Fruit fly (Drosophila melanogaster): Measurements from ENCODE around the gene CG13708.

Gene CG13708

DNA sequence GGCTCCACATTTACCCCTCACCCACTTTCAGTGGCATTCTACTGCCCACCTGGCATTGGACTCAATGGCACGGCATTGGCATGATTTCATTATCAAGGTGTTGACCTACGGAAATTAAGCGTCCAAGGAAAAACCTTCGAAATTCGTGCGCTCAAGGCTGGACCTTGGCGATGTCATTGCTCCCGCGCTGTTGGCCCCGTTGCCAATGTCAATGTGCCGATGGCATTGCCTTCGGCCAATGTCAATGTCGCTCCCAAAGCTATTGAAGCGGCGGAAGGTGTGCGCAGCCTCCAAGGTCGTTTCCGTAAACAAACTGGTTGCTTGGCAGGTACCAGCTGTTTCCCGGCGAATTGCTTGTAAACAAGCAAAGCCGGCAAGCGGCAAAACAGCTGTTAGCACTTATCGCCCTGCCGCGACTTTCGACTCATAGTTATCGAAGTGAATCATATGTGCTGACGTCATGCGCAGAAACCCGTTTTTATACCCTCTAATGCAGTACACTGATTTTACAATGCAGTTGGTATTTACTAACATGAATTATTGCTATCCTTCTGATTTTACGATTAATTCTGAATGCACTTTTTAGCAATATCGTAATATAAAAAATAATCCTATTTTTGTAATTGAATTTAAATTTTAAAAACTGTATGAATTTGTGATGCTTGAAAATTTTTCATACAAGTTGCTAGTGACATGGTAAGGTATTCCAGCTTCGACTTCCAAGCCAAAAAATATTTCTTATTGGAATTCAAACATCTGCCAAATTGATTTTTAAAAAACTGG lies 8.8 kb downstream of the CG13708 start (continued):
- peak; percentile 94 for TF ChIP-seq CG10462 (GFP tag; optimal IDR thresholded peaks at IDR 0.05)
- TF ChIP-seq MBD-R2 (GFP tag; IDR thresholded peaks at IDR 0.05), result peak; percentile 92
- TF ChIP-seq Ets97D (GFP tag; optimal IDR thresholded peaks at IDR 0.05), result peak; percentile 66
- TF ChIP-seq Dip3 (GFP tag; optimal IDR thresholded peaks at IDR 0.05), result peak; percentile 92
- TF ChIP-seq bigmax (GFP tag; optimal IDR thresholded peaks at IDR 0.05), result peak; percentile 49
- peak; percentile 78 for TF ChIP-seq CG10565 (GFP tag; optimal IDR thresholded peaks at IDR 0.05)
- peak; percentile 94 for TF ChIP-seq CG17359 (tag; optimal IDR thresholded peaks at IDR 0.05)
- peak; percentile 92 for TF ChIP-seq wdn (GFP tag; IDR thresholded peaks at IDR 0.05)
- TF ChIP-seq CG7556 (GFP tag; optimal IDR thresholded peaks at IDR 0.05), result peak; percentile 95
- TF ChIP-seq CG4707 (GFP tag; optimal IDR thresholded peaks at IDR 0.05), result peak; percentile 75
- TF ChIP-seq gsb-n (tag; optimal IDR thresholded peaks at IDR 0.05), result no peak
- TF ChIP-seq tgo (GFP tag; IDR thresholded peaks at IDR 0.05), result peak; percentile 96
- peak; percentile 96 for TF ChIP-seq CG1602 (GFP tag; optimal IDR thresholded peaks at IDR 0.05)
- TF ChIP-seq CG9932 (GFP tag; IDR thresholded peaks at IDR 0.05), result peak; percentile 97
- peak; percentile 96 for TF ChIP-seq CG11695 (GFP tag; IDR thresholded peaks at IDR 0.05)
- TF ChIP-seq pho (GFP tag; optimal IDR thresholded peaks at IDR 0.05), result peak; percentile 94
- peak; percentile 97 for TF ChIP-seq Awh (GFP tag; IDR thresholded peaks at IDR 0.05)
- peak; percentile 78 for TF ChIP-seq sna (GFP tag; IDR thresholded peaks at IDR 0.05; ENCODE audit: partially characterized antibody)
- TF ChIP-seq slp2 (GFP tag; optimal IDR thresholded peaks at IDR 0.05), result peak; percentile 57
- TF ChIP-seq CG14014 (GFP tag; IDR thresholded peaks at IDR 0.05), result peak; percentile 97
- TF ChIP-seq lola (GFP tag; optimal IDR thresholded peaks at IDR 0.05), result no peak
- TF ChIP-seq Dip2 (GFP tag; IDR thresholded peaks at IDR 0.05), result peak; percentile 59
- TF ChIP-seq croc (GFP tag; conservative IDR thresholded peaks at IDR 0.05), result peak; percentile 92
- TF ChIP-seq nom (GFP tag; optimal IDR thresholded peaks at IDR 0.05), result no peak
- TF ChIP-seq CG4730 (GFP tag; IDR thresholded peaks at IDR 0.05), result peak; percentile 96
- TF ChIP-seq emc (GFP tag; optimal IDR thresholded peaks at IDR 0.05), result peak; percentile 85
- peak; percentile 97 for TF ChIP-seq CG3847 (GFP tag; IDR thresholded peaks at IDR 0.05)
- TF ChIP-seq dm (GFP tag; optimal IDR thresholded peaks at IDR 0.05), result peak; percentile 82
- TF ChIP-seq slou (GFP tag; optimal IDR thresholded peaks at IDR 0.05), result peak; percentile 90
- peak; percentile 58; the same call in 1 of the 2 replicates for TF ChIP-seq bbx (GFP tag; IDR thresholded peaks at IDR 0.05; ENCODE audit: partially characterized antibody)
- peak; percentile 95 for TF ChIP-seq oc (tag; optimal IDR thresholded peaks at IDR 0.05)
- TF ChIP-seq CG4360 (GFP tag; IDR thresholded peaks at IDR 0.05), result peak; percentile 74
- TF ChIP-seq CG12744 (GFP tag; optimal IDR thresholded peaks at IDR 0.05), result peak; percentile 92
- peak; percentile 79 for TF ChIP-seq Deaf1 (tag; optimal IDR thresholded peaks at IDR 0.05)
- peak; percentile 95 for TF ChIP-seq ap (GFP tag; IDR thresholded peaks at IDR 0.05)
- TF ChIP-seq CG10959 (GFP tag; IDR thresholded peaks at IDR 0.05), result peak; percentile 96
- TF ChIP-seq Dp (GFP tag; optimal IDR thresholded peaks at IDR 0.05), result peak; percentile 37
- TF ChIP-seq ash1 (GFP tag; optimal IDR thresholded peaks at IDR 0.05), result peak; percentile 4
- peak; percentile 51 for TF ChIP-seq sima (GFP tag; optimal IDR thresholded peaks at IDR 0.05)
- TF ChIP-seq CG1792 (GFP tag; optimal IDR thresholded peaks at IDR 0.05), result peak; percentile 72
- peak; percentile 99 for TF ChIP-seq row (GFP tag; IDR thresholded peaks at IDR 0.05)
- TF ChIP-seq NK7.1 (GFP tag; optimal IDR thresholded peaks at IDR 0.05), result peak; percentile 87
- TF ChIP-seq Dek (tag; optimal IDR thresholded peaks at IDR 0.05), result peak; percentile 92
- peak; percentile 96 for TF ChIP-seq scrt (GFP tag; optimal IDR thresholded peaks at IDR 0.05)
- TF ChIP-seq sisA (GFP tag; IDR thresholded peaks at IDR 0.05), result peak; percentile 98
- no peak for TF ChIP-seq sc (optimal IDR thresholded peaks at IDR 0.05)
- TF ChIP-seq sc (GFP tag; optimal IDR thresholded peaks at IDR 0.05), result peak; percentile 94
- peak; percentile 14; the same call in 1 of the 3 replicates for TF ChIP-seq knrl (GFP tag; IDR thresholded peaks at IDR 0.05; ENCODE audit: partially characterized antibody)
- peak; percentile 78 for TF ChIP-seq crc (GFP tag; optimal IDR thresholded peaks at IDR 0.05)
- peak; percentile 97 for TF ChIP-seq CG10366 (GFP tag; IDR thresholded peaks at IDR 0.05)
